Fruit fly (Drosophila melanogaster) Kc167 (cell line): ENCODE results near the gene Sfp26Ad.

Experiments
- Myc ChIP-seq: fragments of >200 bp; optimal IDR thresholded peaks from 2 replicates; lab custom pipeline; 2017; ENCODE audit warnings: missing external identifiers
- Sin3A ChIP-seq: fragments of >200 bp; optimal IDR thresholded peaks from 2 replicates; lab custom pipeline; 2018; ENCODE audit warnings: missing external identifiers
- h ChIP-seq: fragments of >200 bp; optimal IDR thresholded peaks from 3 replicates; lab custom pipeline; 2018; ENCODE audit warnings: missing external identifiers
- insv ChIP-seq: fragments of >200 bp; optimal IDR thresholded peaks from 3 replicates; lab custom pipeline; 2018; ENCODE audit warnings: missing external identifiers
- psq ChIP-seq: fragments of >200 bp; optimal IDR thresholded peaks from 2 replicates; lab custom pipeline; 2017; ENCODE audit warnings: missing external identifiers
- ttk ChIP-seq: sonication (Bioruptor generic); optimal IDR thresholded peaks from 2 replicates; lab custom pipeline; 2017; ENCODE audit warnings: missing external identifiers

- TF ChIP-seq psq (no peak), ttk (lab: Kevin White, UChicago) (no peak), Myc (lab: Kevin White, UChicago) (no peak), insv (lab: Kevin White, UChicago) (no peak), h (no peak), Sin3A (lab: Kevin White, UChicago) (no peak)
Observed at dm6 chr2L:5958581-5959177, 15.6 kb upstream of the Sfp26Ad start, which contains the start of gene Vm26Ac.
